Fruit fly (Drosophila melanogaster) whole organism, embryonic: Measurements from ENCODE around the gene CG3529.
A peak's percentile ranks its signal among the peaks of the same experiment; 100 is the strongest.

Experiments used
- CG11398 ChIP-seq: fragments of 200-800 bp; sonication (Bioruptor generic); optimal IDR thresholded peaks from 2 replicates; lab custom pipeline; 2016; ENCODE audit warnings: missing biosample characterization, missing genetic modification characterization
- CG11504 ChIP-seq: fragments of 200-800 bp; sonication (Bioruptor generic); optimal IDR thresholded peaks from 3 replicates; lab custom pipeline; 2019; ENCODE audit warnings: missing biosample characterization, mild to moderate bottlenecking, missing genetic modification characterization, moderate library complexity
- CG12155 ChIP-seq: fragments of 200-800 bp; sonication (Bioruptor generic); optimal IDR thresholded peaks from 3 replicates; lab custom pipeline; 2016; ENCODE audit warnings: missing biosample characterization, missing genetic modification characterization
- CG12659 ChIP-seq: fragments of 200-800 bp; sonication (Bioruptor generic); optimal IDR thresholded peaks from 3 replicates; lab custom pipeline; 2017; ENCODE audit warnings: mild to moderate bottlenecking, missing biosample characterization, missing genetic modification reagents, missing genetic modification characterization
- CG13424 ChIP-seq: fragments of 200-800 bp; sonication (Bioruptor generic); optimal IDR thresholded peaks from 2 replicates; lab custom pipeline; 2019; ENCODE audit warnings: missing biosample characterization, mild to moderate bottlenecking, missing genetic modification characterization, moderate library complexity
- CG14014 ChIP-seq: fragments of 200-800 bp; sonication (Bioruptor generic); IDR thresholded peaks from 2 replicates; pipeline ENCODE4 v1.3.6; 2022; ENCODE audit warnings: missing biosample characterization, missing genetic modification characterization
- CG14441 ChIP-seq: fragments of 200-800 bp; sonication (Bioruptor generic); IDR thresholded peaks from 2 replicates; pipeline ENCODE4 v1.3.6; 2022; ENCODE audit warnings: missing biosample characterization, missing genetic modification characterization
- CG2116 ChIP-seq: fragments of 200-800 bp; sonication (Bioruptor generic); optimal IDR thresholded peaks from 3 replicates; lab custom pipeline; 2018; ENCODE audit warnings: missing biosample characterization, mild to moderate bottlenecking, missing genetic modification characterization
- CG2199 ChIP-seq: fragments of 200-800 bp; sonication (Bioruptor generic); IDR thresholded peaks from 3 replicates; pipeline ENCODE4 v1.3.6; 2022; ENCODE audit warnings: missing biosample characterization, missing genetic modification characterization
- CG2202 ChIP-seq: fragments of 200-800 bp; sonication (Bioruptor generic); optimal IDR thresholded peaks from 2 replicates; lab custom pipeline; 2018; ENCODE audit warnings: missing biosample characterization, mild to moderate bottlenecking, missing genetic modification characterization
- CG2712 ChIP-seq: fragments of 200-800 bp; optimal IDR thresholded peaks from 3 replicates; lab custom pipeline; 2019; ENCODE audit warnings: missing biosample characterization, mild to moderate bottlenecking, missing genetic modification characterization, moderate library complexity
- CG32767 ChIP-seq: fragments of 200-800 bp; sonication (Bioruptor generic); IDR thresholded peaks from 2 replicates; pipeline ENCODE4 v1.3.6; 2022; ENCODE audit warnings: missing biosample characterization, missing genetic modification characterization
- CG3847 ChIP-seq: fragments of 200-800 bp; sonication (Bioruptor generic); IDR thresholded peaks from 2 replicates; pipeline ENCODE4 v1.3.6; 2022; ENCODE audit warnings: missing biosample characterization, missing genetic modification characterization
- CG6654 ChIP-seq: fragments of 200-800 bp; sonication (Bioruptor generic); optimal IDR thresholded peaks from 2 replicates; lab custom pipeline; 2017; ENCODE audit warnings: missing biosample characterization, mild to moderate bottlenecking, missing genetic modification characterization
- CG6791 ChIP-seq: fragments of 200-800 bp; sonication (Bioruptor generic); IDR thresholded peaks from 3 replicates; pipeline ENCODE4 v1.3.6; 2022; ENCODE audit warnings: missing biosample characterization, missing genetic modification characterization; ENCODE audit not compliant: partially characterized antibody
- CG7556 ChIP-seq: fragments of 200-800 bp; sonication (Bioruptor generic); optimal IDR thresholded peaks from 2 replicates; lab custom pipeline; 2017; ENCODE audit warnings: missing biosample characterization, mild to moderate bottlenecking, missing genetic modification characterization
- CG7745 ChIP-seq: fragments of 200-800 bp; sonication (Bioruptor generic); optimal IDR thresholded peaks from 2 replicates; lab custom pipeline; 2018; ENCODE audit warnings: missing biosample characterization, mild to moderate bottlenecking, missing genetic modification characterization, moderate library complexity
- CG7928 ChIP-seq: fragments of 200-800 bp; sonication (Bioruptor generic); optimal IDR thresholded peaks from 2 replicates; lab custom pipeline; 2017; ENCODE audit warnings: missing biosample characterization, mild to moderate bottlenecking, missing genetic modification characterization
- CG8944 ChIP-seq: fragments of 200-800 bp; sonication (Bioruptor generic); optimal IDR thresholded peaks from 3 replicates; lab custom pipeline; 2016; ENCODE audit warnings: missing biosample characterization, missing genetic modification characterization
- CHES-1-like ChIP-seq: fragments of 200-800 bp; sonication (Bioruptor generic); optimal IDR thresholded peaks from 2 replicates; lab custom pipeline; 2016; ENCODE audit warnings: missing biosample characterization, missing genetic modification characterization
- D ChIP-seq, 2 experiments: fragments of 200-800 bp in 1 of 2; fragments of >200 bp in 1 of 2; sonication (Bioruptor generic) in 1 of 2; optimal IDR thresholded peaks; 2 replicates in 1 of 2; 3 replicates in 1 of 2; lab custom pipeline; 2017; ENCODE audit warnings: mild to moderate bottlenecking in 1 of 2, missing biosample characterization in 1 of 2, missing genetic modification characterization in 1 of 2, missing genetic modification reagents in 1 of 2
- D19A ChIP-seq: fragments of 200-800 bp; optimal IDR thresholded peaks from 3 replicates; lab custom pipeline; 2019; ENCODE audit warnings: missing biosample characterization, mild to moderate bottlenecking, missing genetic modification characterization, moderate library complexity
- Dll ChIP-seq: fragments of 200-800 bp; sonication (Bioruptor generic); IDR thresholded peaks from 4 replicates; pipeline ENCODE4 v1.3.6; 2022; ENCODE audit warnings: missing biosample characterization, missing genetic modification characterization; ENCODE audit not compliant: partially characterized antibody
- ERR ChIP-seq: fragments of 200-800 bp; sonication (Bioruptor generic); optimal IDR thresholded peaks from 2 replicates; lab custom pipeline; 2016; ENCODE audit warnings: missing biosample characterization, missing genetic modification characterization
- Eip74EF ChIP-seq, 2 experiments: fragments of 200-800 bp in 1 of 2; fragments of >200 bp in 1 of 2; sonication (Bioruptor generic) in 1 of 2; optimal IDR thresholded peaks; 2 replicates each; lab custom pipeline; 2017 to 2019; ENCODE audit warnings: missing biosample characterization in 2 of 2, missing genetic modification characterization in 2 of 2, mild to moderate bottlenecking in 1 of 2, moderate library complexity in 1 of 2
- Jarid2 ChIP-seq: fragments of 200-800 bp; sonication (Bioruptor generic); optimal IDR thresholded peaks from 3 replicates; lab custom pipeline; 2017; ENCODE audit warnings: mild to moderate bottlenecking, missing biosample characterization, missing genetic modification reagents, missing genetic modification characterization
- Med ChIP-seq: fragments of 200-800 bp; sonication (Bioruptor generic); peaks from one replicate; lab custom pipeline; 2016; ENCODE audit warnings: missing biosample characterization, missing genetic modification characterization, mild to moderate bottlenecking, inconsistent platforms, moderate library complexity
- Myb ChIP-seq: fragments of 200-800 bp; sonication (Bioruptor generic); optimal IDR thresholded peaks from 2 replicates; lab custom pipeline; 2016; ENCODE audit warnings: missing biosample characterization, missing genetic modification characterization
- Sry-β ChIP-seq: fragments of 200-800 bp; sonication (Bioruptor generic); optimal IDR thresholded peaks from 2 replicates; lab custom pipeline; 2018; ENCODE audit warnings: missing biosample characterization, mild to moderate bottlenecking, missing genetic modification characterization, moderate library complexity
- croc ChIP-seq: fragments of 200-800 bp; sonication (Bioruptor generic); conservative IDR thresholded peaks from 3 replicates; pipeline ENCODE4 v1.3.6; 2022; ENCODE audit warnings: missing biosample characterization, missing genetic modification characterization
- crol ChIP-seq: fragments of 200-800 bp; sonication (Bioruptor generic); IDR thresholded peaks from 2 replicates; pipeline ENCODE4 v1.3.6; 2022; ENCODE audit warnings: missing biosample characterization, missing genetic modification characterization
- crp ChIP-seq, 2 experiments: fragments of 200-800 bp; sonication (Bioruptor generic); optimal IDR thresholded peaks; 2 replicates in 1 of 2; 3 replicates in 1 of 2; lab custom pipeline; 2017; ENCODE audit warnings: missing biosample characterization in 2 of 2, missing genetic modification characterization in 2 of 2, mild to moderate bottlenecking in 1 of 2, moderate library complexity in 1 of 2
- dati ChIP-seq: fragments of 200-800 bp; sonication (Bioruptor generic); IDR thresholded peaks from 2 replicates; pipeline ENCODE4 v1.3.6; 2022; ENCODE audit warnings: missing biosample characterization, missing genetic modification characterization
- dimm ChIP-seq: fragments of 200-800 bp; sonication (Bioruptor generic); IDR thresholded peaks from 2 replicates; pipeline ENCODE4 v1.3.6; 2022; ENCODE audit warnings: missing biosample characterization, missing genetic modification characterization
- exex ChIP-seq: fragments of 200-800 bp; sonication (Bioruptor generic); optimal IDR thresholded peaks from 4 replicates; lab custom pipeline; 2018; ENCODE audit warnings: missing biosample characterization, mild to moderate bottlenecking, missing genetic modification characterization, moderate library complexity
- ftz-f1 ChIP-seq: fragments of 200-800 bp; sonication (Bioruptor generic); optimal IDR thresholded peaks from 2 replicates; lab custom pipeline; 2016; ENCODE audit warnings: missing biosample characterization, missing genetic modification characterization
- gce ChIP-seq: fragments of 200-800 bp; sonication (Bioruptor generic); IDR thresholded peaks from 3 replicates; pipeline ENCODE4 v1.3.6; 2022; ENCODE audit warnings: missing biosample characterization, missing genetic modification characterization
- gfzf ChIP-seq: fragments of 200-800 bp; sonication (Bioruptor generic); optimal IDR thresholded peaks from 2 replicates; lab custom pipeline; 2016; ENCODE audit warnings: missing biosample characterization, mild to moderate bottlenecking, missing genetic modification characterization, moderate library complexity
- grn ChIP-seq: fragments of 200-800 bp; sonication (Bioruptor generic); optimal IDR thresholded peaks from 3 replicates; lab custom pipeline; 2017; ENCODE audit warnings: missing biosample characterization, missing genetic modification characterization
- gsb-n ChIP-seq: fragments of 200-800 bp; sonication (Bioruptor generic); optimal IDR thresholded peaks from 3 replicates; lab custom pipeline; 2018; ENCODE audit warnings: missing biosample characterization, mild to moderate bottlenecking, missing genetic modification characterization
- insv ChIP-seq, 2 experiments: fragments of 200-800 bp; sonication (Bioruptor generic); optimal IDR thresholded peaks; 3 replicates each; lab custom pipeline; 2016 to 2018; ENCODE audit warnings: missing biosample characterization in 2 of 2, missing genetic modification characterization in 2 of 2
- pan ChIP-seq, 4 experiments: fragments of >200 bp in 3 of 4; fragments of 200-800 bp in 1 of 4; sonication (Bioruptor generic) in 1 of 4; optimal IDR thresholded peaks in 3 of 4; IDR thresholded peaks in 1 of 4; 2 replicates each; pipeline versions ENCODE4 v1.3.6 to Lab custom; 2017 to 2022; ENCODE audit warnings: missing biosample characterization in 2 of 4, missing genetic modification characterization in 2 of 4, mixed read lengths in 1 of 4
- pho ChIP-seq: fragments of 200-800 bp; sonication (Bioruptor generic); optimal IDR thresholded peaks from 2 replicates; lab custom pipeline; 2016; ENCODE audit warnings: missing biosample characterization, missing genetic modification characterization
- ranshi ChIP-seq: fragments of 200-800 bp; sonication (Bioruptor generic); IDR thresholded peaks from 2 replicates; pipeline ENCODE4 v1.3.6; 2022; ENCODE audit warnings: missing biosample characterization, missing genetic modification characterization
- sens ChIP-seq: fragments of 200-800 bp; sonication (Bioruptor generic); peaks from one replicate; lab custom pipeline; 2016; ENCODE audit warnings: missing biosample characterization, missing genetic modification characterization
- sob ChIP-seq: fragments of 200-800 bp; sonication (Bioruptor generic); IDR thresholded peaks from 2 replicates; pipeline ENCODE4 v1.3.6; 2022; ENCODE audit warnings: missing biosample characterization, missing genetic modification characterization
- tna ChIP-seq: fragments of 200-800 bp; sonication (Bioruptor generic); IDR thresholded peaks from 2 replicates; pipeline ENCODE4 v1.3.6; 2022; ENCODE audit warnings: missing biosample characterization, missing genetic modification characterization; ENCODE audit not compliant: partially characterized antibody
- tx ChIP-seq: fragments of 200-800 bp; sonication (Bioruptor generic); optimal IDR thresholded peaks from 2 replicates; lab custom pipeline; 2016; ENCODE audit warnings: missing biosample characterization, missing genetic modification characterization

CG3529 gene

dm6 chr3L:9431848-9432623, 14.6 kb upstream of the CG3529 start (continued):
- TF ChIP-seq Eip74EF (GFP tag; optimal IDR thresholded peaks at IDR 0.05; lab: Kevin White, UChicago): no peak
- TF ChIP-seq Jarid2 (GFP tag; lab: Kevin White, UChicago): no peak
- no peak for TF ChIP-seq crp (GFP tag; optimal IDR thresholded peaks at IDR 0.05; lab: Kevin White, UChicago)
- TF ChIP-seq CG2202: no peak
- TF ChIP-seq CHES-1-like (GFP tag; lab: Kevin White, UChicago): no peak
- TF ChIP-seq gce (GFP tag; lab: Robert Waterston, UW): no peak
- TF ChIP-seq Dll (GFP tag; lab: Robert Waterston, UW): no peak
- TF ChIP-seq grn (GFP tag; lab: Kevin White, UChicago): no peak
- TF ChIP-seq ranshi: no peak
- 0 out of 2 replicates have a peak, but pooled peaks have one; percentile 13 for TF ChIP-seq CG32767 (GFP tag; lab: Robert Waterston, UW)
- TF ChIP-seq insv (GFP tag; optimal IDR thresholded peaks at IDR 0.05; lab: Kevin White, UChicago): no peak
- no peak for TF ChIP-seq CG2712 (tag; lab: Kevin White, UChicago)
- TF ChIP-seq pho: no peak
- peak; percentile 22; the same call in 1 of the 2 replicates for TF ChIP-seq sob
- no peak for TF ChIP-seq pan (optimal IDR thresholded peaks at IDR 0.05; lab: Kevin White, UChicago)
- no peak for TF ChIP-seq pan (GFP tag; optimal IDR thresholded peaks at IDR 0.05 in 1 of 2, IDR thresholded peaks at IDR 0.05 in 1 of 2)
- TF ChIP-seq CG8944: no peak
- TF ChIP-seq CG13424 (tag; lab: Kevin White, UChicago): no peak
- TF ChIP-seq CG6654: no peak
- no peak for TF ChIP-seq CG11504 (tag; lab: Kevin White, UChicago)
- TF ChIP-seq CG14014 (GFP tag; lab: Robert Waterston, UW): no peak
- no peak for TF ChIP-seq CG12659
- no peak for TF ChIP-seq gsb-n
- peak; percentile 9 for TF ChIP-seq D19A (tag; lab: Kevin White, UChicago)
- TF ChIP-seq CG2199 (GFP tag; lab: Robert Waterston, UW): peak; percentile 64; the same call in 2 of the 3 replicates
- TF ChIP-seq CG3847 (GFP tag; lab: Robert Waterston, UW): no peak
- no peak for TF ChIP-seq tna (GFP tag; lab: Robert Waterston, UW)
- no peak for TF ChIP-seq tx
- TF ChIP-seq exex: no peak
- no peak for TF ChIP-seq ERR (GFP tag; lab: Kevin White, UChicago)
- TF ChIP-seq croc (GFP tag; lab: Robert Waterston, UW): no peak
- no peak for TF ChIP-seq CG2116 (GFP tag; lab: Kevin White, UChicago)
- no peak for TF ChIP-seq CG6791
- TF ChIP-seq crol: peak; percentile 24; the same call in 1 of the 2 replicates
- peak; percentile 59 for TF ChIP-seq Med (GFP tag; lab: Kevin White, UChicago)
- no peak for TF ChIP-seq CG7556 (GFP tag; lab: Kevin White, UChicago)
- no peak for TF ChIP-seq dimm (GFP tag; lab: Robert Waterston, UW)
- TF ChIP-seq CG12155: no peak
- no peak for TF ChIP-seq Sry-β (GFP tag; lab: Kevin White, UChicago)
- no peak for TF ChIP-seq CG14441 (GFP tag; lab: Robert Waterston, UW)
- no peak for TF ChIP-seq Myb (GFP tag; lab: Kevin White, UChicago)
- no peak for TF ChIP-seq CG7745
- TF ChIP-seq ftz-f1 (GFP tag; lab: Kevin White, UChicago): peak; percentile 51
- no peak for TF ChIP-seq D (optimal IDR thresholded peaks at IDR 0.05; lab: Kevin White, UChicago)
- no peak for TF ChIP-seq D (GFP tag; optimal IDR thresholded peaks at IDR 0.05; lab: Kevin White, UChicago)
- no peak for TF ChIP-seq CG7928
- no peak for TF ChIP-seq gfzf (GFP tag; lab: Kevin White, UChicago)
- no peak for TF ChIP-seq sens (GFP tag; lab: Kevin White, UChicago)
- no peak for TF ChIP-seq CG11398 (GFP tag; lab: Kevin White, UChicago)
- no peak for TF ChIP-seq dati (GFP tag; lab: Robert Waterston, UW)
